Worm (Caenorhabditis elegans): Measurements from ENCODE around the gene Y46E12A.2.

ce11 chrIII:1793416-1793815 lies 34.7 kb downstream of the Y46E12A.2 start:
- no peak for TF ChIP-seq fos-1 (tag; optimal IDR thresholded peaks at IDR 0.05)
- no peak for TF ChIP-seq ama-1 (optimal IDR thresholded peaks at IDR 0.05)
- TF ChIP-seq ztf-4 (tag; optimal IDR thresholded peaks at IDR 0.05) = no peak
- TF ChIP-seq nhr-25 (tag; optimal IDR thresholded peaks at IDR 0.05) = no peak
- TF ChIP-seq egl-27 (tag; optimal IDR thresholded peaks at IDR 0.05) = no peak
- no peak for TF ChIP-seq nhr-237 (tag; optimal IDR thresholded peaks at IDR 0.05)
- no peak for TF ChIP-seq nhr-21 (tag; optimal IDR thresholded peaks at IDR 0.05)
- TF ChIP-seq nhr-77 (tag; optimal IDR thresholded peaks at IDR 0.05) = no peak
- no peak for TF ChIP-seq lin-39 (tag; optimal IDR thresholded peaks at IDR 0.05)
- no peak for TF ChIP-seq nhr-10 (tag; optimal IDR thresholded peaks at IDR 0.05)
- no peak for TF ChIP-seq unc-62 (GFP tag; optimal IDR thresholded peaks at IDR 0.05)

All from whole organism, L2 larva.